Fruit fly (Drosophila melanogaster) whole organism, prepupa: Measurements from ENCODE around the gene CG17129.

Experiments
- CG11294 ChIP-seq: fragments of 200-800 bp; sonication (Bioruptor generic); IDR thresholded peaks from 2 replicates; pipeline ENCODE4 v1.3.6; 2022; ENCODE audit warnings: missing biosample characterization, missing genetic modification characterization
- CG15336 ChIP-seq: fragments of 200-800 bp; sonication (Bioruptor generic); IDR thresholded peaks from 2 replicates; pipeline ENCODE4 v1.3.6; 2022; ENCODE audit warnings: missing biosample characterization, missing genetic modification characterization
- CG1621 ChIP-seq: fragments of 200-800 bp; sonication (Bioruptor generic); optimal IDR thresholded peaks from 3 replicates; lab custom pipeline; 2018; ENCODE audit warnings: missing biosample characterization, mild to moderate bottlenecking, missing genetic modification characterization
- CG16779 ChIP-seq: fragments of 200-800 bp; sonication (Bioruptor generic); optimal IDR thresholded peaks from 3 replicates; lab custom pipeline; 2017; ENCODE audit warnings: missing biosample characterization, mild to moderate bottlenecking, missing genetic modification characterization
- CG3032 ChIP-seq: fragments of 200-800 bp; optimal IDR thresholded peaks from 2 replicates; lab custom pipeline; 2019; ENCODE audit warnings: missing biosample characterization, mild to moderate bottlenecking, missing genetic modification characterization, moderate library complexity
- CG32006 ChIP-seq: fragments of 200-800 bp; sonication (Bioruptor generic); optimal IDR thresholded peaks from 3 replicates; lab custom pipeline; 2017; ENCODE audit warnings: missing biosample characterization, mild to moderate bottlenecking, missing genetic modification characterization
- CG34406 ChIP-seq: fragments of 200-800 bp; sonication (Bioruptor generic); optimal IDR thresholded peaks from 3 replicates; lab custom pipeline; 2016; ENCODE audit warnings: missing biosample characterization, missing genetic modification characterization
- CG4318 ChIP-seq: fragments of 200-800 bp; sonication (Bioruptor generic); optimal IDR thresholded peaks from 3 replicates; lab custom pipeline; 2017; ENCODE audit warnings: missing biosample characterization, mild to moderate bottlenecking, missing genetic modification characterization
- CG6163 ChIP-seq: fragments of 200-800 bp; sonication (Bioruptor generic); IDR thresholded peaks from 3 replicates; pipeline ENCODE4 v1.3.6; 2022; ENCODE audit warnings: missing biosample characterization, missing genetic modification characterization
- CG6276 ChIP-seq: fragments of 200-800 bp; sonication (Bioruptor generic); optimal IDR thresholded peaks from 2 replicates; lab custom pipeline; 2017; ENCODE audit warnings: missing biosample characterization, mild to moderate bottlenecking, missing genetic modification characterization
- CG6792 ChIP-seq: fragments of 200-800 bp; sonication (Bioruptor generic); optimal IDR thresholded peaks from 3 replicates; lab custom pipeline; 2016; ENCODE audit warnings: missing biosample characterization, missing genetic modification characterization
- CG6854 ChIP-seq: fragments of 200-800 bp; sonication (Bioruptor generic); optimal IDR thresholded peaks from 2 replicates; lab custom pipeline; 2017; ENCODE audit warnings: missing biosample characterization, mild to moderate bottlenecking, missing genetic modification characterization
- CG8119 ChIP-seq: fragments of 200-800 bp; sonication (Bioruptor generic); IDR thresholded peaks from 3 replicates; pipeline ENCODE4 v1.3.6; 2022; ENCODE audit warnings: missing biosample characterization, missing genetic modification characterization
- CG8319 ChIP-seq: fragments of 200-800 bp; sonication (Bioruptor generic); optimal IDR thresholded peaks from 3 replicates; lab custom pipeline; 2016; ENCODE audit warnings: missing biosample characterization, missing genetic modification characterization
- CG9139 ChIP-seq: fragments of 200-800 bp; sonication (Bioruptor generic); optimal IDR thresholded peaks from 3 replicates; lab custom pipeline; 2017; ENCODE audit warnings: missing biosample characterization, mild to moderate bottlenecking, missing genetic modification characterization
- Eip75B ChIP-seq: fragments of 200-800 bp; sonication (Bioruptor generic); optimal IDR thresholded peaks from 3 replicates; lab custom pipeline; 2016; ENCODE audit warnings: missing biosample characterization, missing genetic modification characterization
- Eip78C ChIP-seq: fragments of 200-800 bp; sonication (Bioruptor generic); peaks from one replicate; lab custom pipeline; 2016; ENCODE audit warnings: missing biosample characterization, missing genetic modification characterization
- Eip93F ChIP-seq: fragments of 200-800 bp; sonication (Bioruptor generic); optimal IDR thresholded peaks from 2 replicates; lab custom pipeline; 2016; ENCODE audit warnings: missing biosample characterization, mild to moderate bottlenecking, missing genetic modification characterization
- Ets21C ChIP-seq: fragments of 200-800 bp; sonication (Bioruptor generic); optimal IDR thresholded peaks from 3 replicates; lab custom pipeline; 2016; ENCODE audit warnings: missing biosample characterization, missing genetic modification characterization
- Ets96B ChIP-seq: fragments of 200-800 bp; optimal IDR thresholded peaks from 2 replicates; lab custom pipeline; 2019; ENCODE audit warnings: missing biosample characterization, mild to moderate bottlenecking, missing genetic modification characterization, moderate library complexity
- Gug ChIP-seq: fragments of 200-800 bp; sonication (Bioruptor generic); IDR thresholded peaks from 2 replicates; pipeline ENCODE4 v1.3.6; 2022; ENCODE audit warnings: missing biosample characterization, missing genetic modification characterization
- Hr4 ChIP-seq: fragments of 200-800 bp; sonication (Bioruptor generic); optimal IDR thresholded peaks from 3 replicates; lab custom pipeline; 2016; ENCODE audit warnings: missing biosample characterization, missing genetic modification characterization
- Met ChIP-seq: fragments of 200-800 bp; sonication (Bioruptor generic); optimal IDR thresholded peaks from 3 replicates; lab custom pipeline; 2016; ENCODE audit warnings: missing biosample characterization, missing genetic modification characterization
- OdsH ChIP-seq: fragments of 200-800 bp; sonication (Bioruptor generic); optimal IDR thresholded peaks from 3 replicates; lab custom pipeline; 2016; ENCODE audit warnings: missing biosample characterization, missing genetic modification characterization
- Smox ChIP-seq: fragments of 200-800 bp; sonication (Bioruptor generic); optimal IDR thresholded peaks from 3 replicates; lab custom pipeline; 2016; ENCODE audit warnings: missing biosample characterization, missing genetic modification characterization
- Sox102F ChIP-seq: fragments of 200-800 bp; sonication (Bioruptor generic); optimal IDR thresholded peaks from 2 replicates; lab custom pipeline; 2016; ENCODE audit warnings: missing biosample characterization, mild to moderate bottlenecking, missing genetic modification characterization
- Sox14 ChIP-seq: fragments of 200-800 bp; sonication (Bioruptor generic); optimal IDR thresholded peaks from 3 replicates; lab custom pipeline; 2016; ENCODE audit warnings: missing biosample characterization, missing genetic modification characterization
- achi ChIP-seq: fragments of 200-800 bp; sonication (Bioruptor generic); optimal IDR thresholded peaks from 3 replicates; lab custom pipeline; 2016; ENCODE audit warnings: missing biosample characterization, missing genetic modification characterization
- acj6 ChIP-seq: fragments of 200-800 bp; sonication (Bioruptor generic); optimal IDR thresholded peaks from 3 replicates; lab custom pipeline; 2016; ENCODE audit warnings: missing biosample characterization, missing genetic modification characterization
- eg ChIP-seq: fragments of 200-800 bp; sonication (Bioruptor generic); IDR thresholded peaks from 3 replicates; pipeline ENCODE4 v1.3.6; 2022; ENCODE audit warnings: missing biosample characterization, missing genetic modification characterization
- fkh ChIP-seq: fragments of 200-800 bp; sonication (Bioruptor generic); optimal IDR thresholded peaks from 3 replicates; lab custom pipeline; 2017; ENCODE audit warnings: missing biosample characterization, mild to moderate bottlenecking, missing genetic modification characterization, moderate library complexity
- lz ChIP-seq: fragments of 200-800 bp; sonication (Bioruptor generic); optimal IDR thresholded peaks from 3 replicates; lab custom pipeline; 2016; ENCODE audit warnings: missing biosample characterization, missing genetic modification characterization
- net ChIP-seq: fragments of 200-800 bp; sonication (Bioruptor generic); optimal IDR thresholded peaks from 3 replicates; lab custom pipeline; 2016; ENCODE audit warnings: missing biosample characterization, missing genetic modification characterization
- spab ChIP-seq: fragments of 200-800 bp; sonication (Bioruptor generic); optimal IDR thresholded peaks from 2 replicates; lab custom pipeline; 2017; ENCODE audit warnings: missing biosample characterization, mild to moderate bottlenecking, missing genetic modification characterization, missing genetic modification reagents
- ss ChIP-seq, 2 experiments: fragments of 200-800 bp; sonication (Bioruptor generic); optimal IDR thresholded peaks; 2 replicates in 1 of 2; 3 replicates in 1 of 2; lab custom pipeline; 2017 to 2018; ENCODE audit warnings: mild to moderate bottlenecking in 2 of 2, missing biosample characterization in 2 of 2, missing genetic modification characterization in 2 of 2, moderate library complexity in 1 of 2
- svp ChIP-seq: fragments of 200-800 bp; sonication (Bioruptor generic); peaks from one replicate; lab custom pipeline; 2016; ENCODE audit warnings: missing biosample characterization, missing genetic modification characterization
- topi ChIP-seq: fragments of 200-800 bp; sonication (Bioruptor generic); optimal IDR thresholded peaks from 3 replicates; lab custom pipeline; 2016; ENCODE audit warnings: missing biosample characterization, missing genetic modification characterization
- vri ChIP-seq: fragments of 200-800 bp; sonication (Bioruptor generic); optimal IDR thresholded peaks from 3 replicates; lab custom pipeline; 2016; ENCODE audit warnings: missing biosample characterization, mild to moderate bottlenecking, missing genetic modification characterization

The CG17129 gene

dm6 chr3L:654019-654418 is 26.1 kb downstream of the CG17129 start, which contains the start of the genes MED30 and Rev1 (continued):
- peak; percentile 86 for TF ChIP-seq CG32006
- TF ChIP-seq CG6163: peak; percentile 92
- peak; percentile 97 for TF ChIP-seq lz (GFP tag; lab: Kevin White, UChicago)
- TF ChIP-seq topi (GFP tag; lab: Kevin White, UChicago): peak; percentile 92
- peak; percentile 93 for TF ChIP-seq net (GFP tag; lab: Kevin White, UChicago)
- TF ChIP-seq Hr4 (GFP tag; lab: Kevin White, UChicago): peak; percentile 96
- TF ChIP-seq Sox14 (GFP tag; lab: Kevin White, UChicago): peak; percentile 94
- TF ChIP-seq CG6792 (GFP tag; lab: Kevin White, UChicago): peak; percentile 90
- TF ChIP-seq CG1621: peak; percentile 77
- TF ChIP-seq CG9139 (GFP tag; lab: Kevin White, UChicago): peak; percentile 46
- peak; percentile 67 for TF ChIP-seq spab
- peak; percentile 80 for TF ChIP-seq CG8119 (GFP tag; lab: Robert Waterston, UW)
- TF ChIP-seq Eip75B: peak; percentile 94
- peak; percentile 97 for TF ChIP-seq svp (GFP tag; lab: Kevin White, UChicago)
- peak; percentile 92 for TF ChIP-seq eg (GFP tag; lab: Robert Waterston, UW)
- TF ChIP-seq Eip78C (GFP tag; lab: Kevin White, UChicago): peak; percentile 97
- peak; percentile 89 for TF ChIP-seq CG3032 (tag; lab: Kevin White, UChicago)
- TF ChIP-seq Ets21C: peak; percentile 95

- TF ChIP-seq svp (GFP tag; lab: Kevin White, UChicago) (peak; percentile 63), lz (GFP tag; lab: Kevin White, UChicago) (no peak), achi (GFP tag; lab: Kevin White, UChicago) (no peak), CG6163 (0 out of 3 replicates have a peak, but pooled peaks have one; percentile 8), Ets21C (no peak), Eip78C (GFP tag; lab: Kevin White, UChicago) (peak; percentile 22)
Observed at dm6 chr3L:652637-653036, 27.5 kb downstream of the CG17129 start, which contains the start of gene CG3402. Gene CG3402, minus strand, starts transcription at chr3L:652881.

dm6 chr3L:649025-649769 is 30.9 kb downstream of the CG17129 start:
- TF ChIP-seq svp (GFP tag; lab: Kevin White, UChicago) (peak; percentile 68), CG1621 (no peak), CG6163 (0 out of 3 replicates have a peak, but pooled peaks have one; percentile 22), achi (GFP tag; lab: Kevin White, UChicago) (no peak), Eip78C (GFP tag; lab: Kevin White, UChicago) (peak; percentile 17), Gug (no peak), CG4318 (GFP tag; lab: Kevin White, UChicago) (no peak), fkh (GFP tag; lab: Kevin White, UChicago) (peak; percentile 62)
- TF ChIP-seq, all 60 proteins: peak for 4

DNA sequence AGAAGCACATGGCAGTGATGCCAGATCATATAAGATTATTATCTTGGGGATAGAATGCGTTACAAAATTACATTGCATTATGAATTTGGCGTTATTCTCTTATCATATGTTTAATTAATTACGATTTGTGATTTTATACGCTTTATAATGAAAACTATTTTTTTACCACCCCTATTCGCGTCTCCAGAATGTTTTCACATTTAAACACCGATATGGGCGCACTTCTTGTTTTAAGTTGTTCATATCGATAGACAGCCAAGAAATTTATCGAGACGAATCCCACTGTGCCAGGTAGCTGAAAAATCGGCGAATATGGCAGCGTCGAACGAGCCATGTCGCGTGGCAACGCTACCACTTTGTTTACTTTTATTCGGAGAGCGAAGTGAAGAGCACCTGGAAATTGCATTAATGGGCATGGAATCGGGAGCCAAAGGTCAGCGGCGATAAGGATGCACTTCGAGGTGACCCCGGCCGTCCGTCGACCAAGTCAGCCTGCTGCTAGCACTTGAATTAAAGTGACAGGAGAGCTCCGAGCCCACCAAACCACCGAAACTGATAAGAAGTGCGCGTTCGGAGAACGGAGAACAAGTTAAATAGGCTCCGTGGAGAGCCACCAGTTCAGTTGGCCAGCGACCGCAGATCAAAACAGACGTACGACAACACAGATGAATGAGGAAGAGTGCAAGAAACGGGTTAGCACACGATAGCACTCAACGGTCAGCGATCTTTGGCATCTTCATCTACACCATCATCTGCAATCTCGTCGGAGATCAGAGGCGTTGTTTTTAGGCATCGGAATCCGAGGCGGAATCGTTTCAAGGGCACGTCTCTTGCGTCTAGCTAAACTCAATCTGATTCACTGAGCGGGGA is 31.7 kb downstream of the CG17129 start, which contains the start of gene Gale:
Gene Gale, plus strand, starts transcription at position 401 of the 870 bp plus-strand sequence.
- TF ChIP-seq CG8319 (no peak), OdsH (GFP tag; lab: Kevin White, UChicago) (no peak), svp (GFP tag; lab: Kevin White, UChicago) (peak; percentile 99), CG11294 (GFP tag; lab: Robert Waterston, UW) (no peak), CG8119 (GFP tag; lab: Robert Waterston, UW) (peak; percentile 52; the same call in 1 of the 3 replicates), ss (GFP tag; optimal IDR thresholded peaks at IDR 0.05; lab: Kevin White, UChicago) (peak; percentile 24 to 61), CG6854 (GFP tag; lab: Kevin White, UChicago) (peak; percentile 33), CG16779 (peak; percentile 31), CG34406 (GFP tag; lab: Kevin White, UChicago) (no peak), topi (GFP tag; lab: Kevin White, UChicago) (no peak), CG6163 (no peak), Met (GFP tag; lab: Kevin White, UChicago) (no peak), Ets96B (tag; lab: Kevin White, UChicago) (no peak), vri (no peak), Eip93F (no peak), net (GFP tag; lab: Kevin White, UChicago) (peak; percentile 17), Sox102F (GFP tag; lab: Kevin White, UChicago) (no peak), Eip78C (GFP tag; lab: Kevin White, UChicago) (peak; percentile 68), fkh (GFP tag; lab: Kevin White, UChicago) (peak; percentile 97), Sox14 (GFP tag; lab: Kevin White, UChicago) (peak; percentile 21), Smox (GFP tag; lab: Kevin White, UChicago) (no peak), CG15336 (no peak; the same call in 1 of the 2 replicates), CG6276 (GFP tag; lab: Kevin White, UChicago) (peak; percentile 5), CG9139 (GFP tag; lab: Kevin White, UChicago) (peak; percentile 54), acj6 (no peak)
